Worm (Caenorhabditis elegans) whole organism, mixed stage, embryonic: ENCODE data around the gene smgl-2.

Experiments used
- M03D4.4 ChIP-seq: sonication (generic microtip); optimal IDR thresholded peaks from 2 replicates; lab custom pipeline; 2017; ENCODE audit warnings: mild to moderate bottlenecking, missing genetic modification characterization, missing compliant biosample characterization
- bed-3 ChIP-seq: fragments of 200-800 bp; sonication (Bioruptor generic); optimal IDR thresholded peaks from 3 replicates; lab custom pipeline; 2018; ENCODE audit warnings: mild to moderate bottlenecking, missing genetic modification characterization, moderate library complexity, missing compliant biosample characterization
- blmp-1 ChIP-seq: fragments of 150-350 bp; optimal IDR thresholded peaks from 2 replicates; lab custom pipeline; 2014; ENCODE audit warnings: missing biosample characterization, missing genetic modification characterization
- ceh-39 ChIP-seq: fragments of 150-350 bp; optimal IDR thresholded peaks from 2 replicates; lab custom pipeline; 2014; ENCODE audit warnings: missing biosample characterization, missing genetic modification characterization
- ceh-43 ChIP-seq: fragments of 200-800 bp; sonication (Bioruptor generic); optimal IDR thresholded peaks from 2 replicates; lab custom pipeline; 2018; ENCODE audit warnings: mild to moderate bottlenecking, missing genetic modification characterization, moderate library complexity, missing compliant biosample characterization
- ceh-83 ChIP-seq: fragments of 200-800 bp; sonication (Bioruptor generic); optimal IDR thresholded peaks from 2 replicates; lab custom pipeline; 2018; ENCODE audit warnings: mild to moderate bottlenecking, missing genetic modification characterization, missing compliant biosample characterization
- ces-1 ChIP-seq: fragments of 150-350 bp; optimal IDR thresholded peaks from 2 replicates; lab custom pipeline; 2014; ENCODE audit warnings: missing biosample characterization, missing genetic modification reagents, missing genetic modification characterization
- cnd-1 ChIP-seq: fragments of 200-800 bp; sonication (Bioruptor generic); optimal IDR thresholded peaks from 2 replicates; lab custom pipeline; 2018; ENCODE audit warnings: mild to moderate bottlenecking, missing genetic modification characterization, missing compliant biosample characterization
- elt-1 ChIP-seq: sonication (generic microtip); optimal IDR thresholded peaks from 2 replicates; lab custom pipeline; 2017; ENCODE audit warnings: missing genetic modification characterization, mild to moderate bottlenecking, missing compliant biosample characterization, antibody characterized with exemption, moderate library complexity, borderline replicate concordance; ENCODE audit not compliant: insufficient read depth
- elt-3 ChIP-seq: fragments of 150-350 bp; optimal IDR thresholded peaks from 2 replicates; lab custom pipeline; 2014; ENCODE audit warnings: missing biosample characterization, missing genetic modification characterization
- flh-1 ChIP-seq: fragments of 200-800 bp; sonication (Bioruptor generic); optimal IDR thresholded peaks from 2 replicates; lab custom pipeline; 2018; ENCODE audit warnings: mild to moderate bottlenecking, missing genetic modification characterization, moderate library complexity, missing compliant biosample characterization
- ham-2 ChIP-seq: fragments of 200-800 bp; sonication (Bioruptor generic); optimal IDR thresholded peaks from 2 replicates; lab custom pipeline; 2018; ENCODE audit warnings: mild to moderate bottlenecking, missing genetic modification characterization, missing compliant biosample characterization
- hlh-1 ChIP-seq: fragments of 150-350 bp; optimal IDR thresholded peaks from 2 replicates; lab custom pipeline; 2014; ENCODE audit warnings: missing biosample characterization, missing genetic modification reagents, missing genetic modification characterization
- lin-13 ChIP-seq: fragments of 150-350 bp; optimal IDR thresholded peaks from 2 replicates; lab custom pipeline; 2014; ENCODE audit warnings: missing biosample characterization, missing genetic modification characterization
- lin-32 ChIP-seq: fragments of 200-800 bp; sonication (Bioruptor generic); optimal IDR thresholded peaks from 2 replicates; lab custom pipeline; 2018; ENCODE audit warnings: mild to moderate bottlenecking, missing genetic modification characterization, missing compliant biosample characterization
- lsy-2 ChIP-seq: fragments of 150-350 bp; optimal IDR thresholded peaks from 2 replicates; lab custom pipeline; 2014; ENCODE audit warnings: missing biosample characterization, missing genetic modification characterization
- mab-5 ChIP-seq: fragments of 150-350 bp; optimal IDR thresholded peaks from 2 replicates; lab custom pipeline; 2014; ENCODE audit warnings: missing biosample characterization, missing genetic modification characterization
- mep-1 ChIP-seq: fragments of 150-350 bp; optimal IDR thresholded peaks from 2 replicates; lab custom pipeline; 2017; ENCODE audit warnings: missing biosample characterization, missing genetic modification reagents, missing genetic modification characterization, inconsistent platforms
- mls-2 ChIP-seq: sonication (generic microtip); optimal IDR thresholded peaks from 2 replicates; lab custom pipeline; 2016; ENCODE audit warnings: mild to moderate bottlenecking, missing genetic modification characterization, moderate library complexity, missing compliant biosample characterization
- nhr-12 ChIP-seq: fragments of 150-350 bp; optimal IDR thresholded peaks from 2 replicates; lab custom pipeline; 2014; ENCODE audit warnings: missing biosample characterization, missing genetic modification characterization
- nhr-2 ChIP-seq: fragments of 150-350 bp; optimal IDR thresholded peaks from 2 replicates; lab custom pipeline; 2014; ENCODE audit warnings: missing biosample characterization, missing genetic modification characterization
- nhr-237 ChIP-seq: fragments of 150-350 bp; optimal IDR thresholded peaks from 2 replicates; lab custom pipeline; 2014; ENCODE audit warnings: missing biosample characterization, missing genetic modification characterization
- nhr-28 ChIP-seq: fragments of 150-350 bp; optimal IDR thresholded peaks from 2 replicates; lab custom pipeline; 2014; ENCODE audit warnings: missing biosample characterization, missing genetic modification characterization
- nhr-76 ChIP-seq: sonication (generic microtip); optimal IDR thresholded peaks from 2 replicates; lab custom pipeline; 2017; ENCODE audit warnings: missing biosample characterization, missing genetic modification characterization
- pha-4 ChIP-seq: fragments of 150-350 bp; optimal IDR thresholded peaks from 2 replicates; lab custom pipeline; 2018; ENCODE audit warnings: missing biosample characterization, missing genetic modification reagents, missing genetic modification characterization
- sem-2 ChIP-seq: fragments of 200-800 bp; sonication (Bioruptor generic); optimal IDR thresholded peaks from 2 replicates; lab custom pipeline; 2018; ENCODE audit warnings: mild to moderate bottlenecking, missing genetic modification characterization, missing compliant biosample characterization
- sptf-1 ChIP-seq: sonication (generic microtip); optimal IDR thresholded peaks from 2 replicates; lab custom pipeline; 2017; ENCODE audit warnings: mild to moderate bottlenecking, missing genetic modification characterization, moderate library complexity, missing compliant biosample characterization
- tbx-8 ChIP-seq: fragments of 200-800 bp; sonication (Bioruptor generic); optimal IDR thresholded peaks from 2 replicates; lab custom pipeline; 2018; ENCODE audit warnings: mild to moderate bottlenecking, missing genetic modification characterization, moderate library complexity, missing compliant biosample characterization
- unc-120 ChIP-seq: sonication (generic microtip); optimal IDR thresholded peaks from 2 replicates; lab custom pipeline; 2017; ENCODE audit warnings: missing genetic modification characterization, missing compliant biosample characterization; ENCODE audit not compliant: poor library complexity, severe bottlenecking
- unc-39 ChIP-seq: fragments of 150-350 bp; optimal IDR thresholded peaks from 2 replicates; lab custom pipeline; 2014; ENCODE audit warnings: missing biosample characterization, missing genetic modification characterization
- unc-62 ChIP-seq: fragments of 150-350 bp; optimal IDR thresholded peaks from 2 replicates; lab custom pipeline; 2014; ENCODE audit warnings: missing biosample characterization, missing genetic modification reagents, missing genetic modification characterization
- ztf-11 ChIP-seq: fragments of 150-350 bp; optimal IDR thresholded peaks from 2 replicates; lab custom pipeline; 2014; ENCODE audit warnings: missing biosample characterization, missing genetic modification characterization

Gene smgl-2

ce11 chrIV:3694638-3695037, 31.3 kb upstream of the smgl-2 start, which contains the start of the genes taf-6.2 and Y37E11AL.3:
taf-6.2 (minus strand) TSS chrIV:3694733.
Y37E11AL.3 (plus strand) TSS chrIV:3694935.
- TF ChIP-seq M03D4.4 (tag; lab: Kevin White, UChicago) (no peak), nhr-28 (tag; lab: Kevin White, UChicago) (no peak), ces-1 (GFP tag; lab: Kevin White, UChicago) (peak; percentile 51), nhr-12 (tag; lab: Kevin White, UChicago) (no peak), nhr-2 (tag; lab: Kevin White, UChicago) (no peak), lin-13 (tag; lab: Kevin White, UChicago) (peak; percentile 46), lsy-2 (peak; percentile 46), ceh-43 (no peak), unc-62 (no peak), hlh-1 (peak; percentile 49), lin-32 (no peak), pha-4 (tag; lab: Kevin White, UChicago) (no peak), ztf-11 (no peak), unc-39 (tag; lab: Kevin White, UChicago) (no peak), cnd-1 (tag; lab: Kevin White, UChicago) (no peak), flh-1 (GFP tag; lab: Kevin White, UChicago) (no peak), tbx-8 (no peak), nhr-76 (no peak), nhr-237 (tag; lab: Kevin White, UChicago) (peak; percentile 17), sem-2 (GFP tag; lab: Kevin White, UChicago) (no peak), bed-3 (no peak), ceh-39 (tag; lab: Kevin White, UChicago) (peak; percentile 72), mls-2 (tag; lab: Kevin White, UChicago) (no peak), sptf-1 (tag; lab: Kevin White, UChicago) (no peak), mab-5 (tag; lab: Kevin White, UChicago) (no peak), mep-1 (tag; lab: Kevin White, UChicago) (peak; percentile 57)

ce11 chrIV:3698201-3698600, 27.8 kb upstream of the smgl-2 start, which contains the start of gene Y37E11AL.2:
Y37E11AL.2 (plus strand) TSS chrIV:3698501.
- no peak for TF ChIP-seq ham-2 (GFP tag; lab: Kevin White, UChicago)
- no peak for TF ChIP-seq ceh-83
- no peak for TF ChIP-seq cnd-1 (tag; lab: Kevin White, UChicago)
- TF ChIP-seq nhr-28 (tag; lab: Kevin White, UChicago), result no peak
- TF ChIP-seq unc-39 (tag; lab: Kevin White, UChicago), result no peak
- no peak for TF ChIP-seq lin-13 (tag; lab: Kevin White, UChicago)
- TF ChIP-seq nhr-237 (tag; lab: Kevin White, UChicago), result no peak

ce11 chrIV:3700554-3700953, 25.4 kb upstream of the smgl-2 start, which contains the start of gene Y37E11AL.9:
Y37E11AL.9 (minus strand) TSS chrIV:3700654.
- TF ChIP-seq flh-1 (GFP tag; lab: Kevin White, UChicago) (no peak), ceh-39 (tag; lab: Kevin White, UChicago) (no peak), nhr-2 (tag; lab: Kevin White, UChicago) (no peak), mls-2 (tag; lab: Kevin White, UChicago) (no peak), sem-2 (GFP tag; lab: Kevin White, UChicago) (no peak), elt-1 (no peak), unc-120 (tag; lab: Kevin White, UChicago) (no peak), ham-2 (GFP tag; lab: Kevin White, UChicago) (no peak), sptf-1 (tag; lab: Kevin White, UChicago) (no peak), nhr-12 (tag; lab: Kevin White, UChicago) (no peak), blmp-1 (tag; lab: Kevin White, UChicago) (no peak), elt-3 (tag; lab: Kevin White, UChicago) (no peak), unc-39 (tag; lab: Kevin White, UChicago) (no peak), hlh-1 (no peak)

- TF ChIP-seq sem-2 (GFP tag; lab: Kevin White, UChicago) (no peak), unc-39 (tag; lab: Kevin White, UChicago) (no peak), cnd-1 (tag; lab: Kevin White, UChicago) (no peak), nhr-12 (tag; lab: Kevin White, UChicago) (no peak), ces-1 (GFP tag; lab: Kevin White, UChicago) (no peak), nhr-28 (tag; lab: Kevin White, UChicago) (no peak), ceh-83 (no peak), nhr-2 (tag; lab: Kevin White, UChicago) (no peak)
These were observed 24.1 kb upstream of the smgl-2 start, which contains the start of gene Y37E11AL.12 for ce11 chrIV:3701892-3702291. Y37E11AL.12 (minus strand) TSS chrIV:3701992.
